Worm (Caenorhabditis elegans) whole organism, young adult: ENCODE data around the gene ZK616.5.

Experiments
- F39B2.1 ChIP-seq: fragments of 200-800 bp; sonication (Bioruptor generic); IDR thresholded peaks from 2 replicates; pipeline ENCODE4 v1.3.6; 2022; ENCODE audit warnings: missing genetic modification reagents, missing genetic modification characterization, missing compliant biosample characterization
- F49E8.2 ChIP-seq: sonication (generic microtip); optimal IDR thresholded peaks from 3 replicates; lab custom pipeline; 2017; ENCODE audit warnings: missing genetic modification characterization, mild to moderate bottlenecking, missing compliant biosample characterization, antibody characterized with exemption, moderate library complexity; ENCODE audit not compliant: insufficient read depth
- T07F8.4 ChIP-seq: sonication (generic microtip); optimal IDR thresholded peaks from 2 replicates; lab custom pipeline; 2016; ENCODE audit warnings: mild to moderate bottlenecking, missing genetic modification characterization, moderate library complexity, missing compliant biosample characterization
- cebp-1 ChIP-seq, 2 experiments: fragments of 200-800 bp in 1 of 2; sonication (Bioruptor generic) in 1 of 2; sonication (generic microtip) in 1 of 2; IDR thresholded peaks in 1 of 2; optimal IDR thresholded peaks in 1 of 2; 2 replicates each; pipeline versions ENCODE4 v1.3.6 to Lab custom; 2017 to 2022; ENCODE audit warnings: missing compliant biosample characterization in 2 of 2, missing genetic modification characterization in 2 of 2, mild to moderate bottlenecking in 1 of 2, missing genetic modification reagents in 1 of 2, moderate library complexity in 1 of 2
- hmg-1.2 ChIP-seq: fragments of 200-800 bp; sonication (Bioruptor generic); IDR thresholded peaks from 2 replicates; pipeline ENCODE4 v1.3.6; 2022; ENCODE audit warnings: missing genetic modification reagents, missing genetic modification characterization, missing compliant biosample characterization
- pha-4 ChIP-seq: fragments of 150-350 bp; sonication (generic microtip); optimal IDR thresholded peaks from 2 replicates; lab custom pipeline; 2014; ENCODE audit warnings: missing biosample characterization, missing genetic modification reagents, missing genetic modification characterization

DNA sequence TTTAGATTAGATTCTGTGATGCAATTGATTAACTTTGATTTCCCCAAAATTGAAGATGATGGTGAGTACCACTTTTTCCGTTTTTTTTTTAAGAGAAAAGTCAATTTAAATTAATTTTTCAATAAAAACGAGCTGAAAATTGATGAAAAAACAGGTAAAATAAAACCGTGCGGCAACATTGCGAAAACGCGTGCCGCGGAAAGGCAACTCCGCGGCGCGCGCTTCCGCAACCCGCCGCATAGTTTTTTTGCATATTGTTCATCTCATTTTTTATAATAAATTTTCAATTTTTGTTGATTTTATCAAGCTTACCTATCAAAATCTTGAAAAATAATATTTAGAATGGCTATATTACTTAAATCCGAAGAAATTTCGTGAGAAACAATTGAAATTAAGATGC is 20.8 kb upstream of the ZK616.5 start:
- TF ChIP-seq F49E8.2 (tag; lab: Kevin White, UChicago) (no peak), cebp-1 (GFP tag; IDR thresholded peaks at IDR 0.05; lab: Robert Waterston, UW) (no peak), cebp-1 (tag; optimal IDR thresholded peaks at IDR 0.05; lab: Kevin White, UChicago) (peak; percentile 6), F39B2.1 (GFP tag; lab: Robert Waterston, UW) (no peak), pha-4 (no peak), T07F8.4 (no peak), hmg-1.2 (GFP tag; lab: Robert Waterston, UW) (no peak)
